Fruit fly (Drosophila melanogaster): Measurements from ENCODE around the gene Nak.

The Nak gene

dm6 chr2L:18948724-18949108 lies 19.8 kb downstream of the Nak start, which contains the start of gene CG10428:
Gene CG10428 (plus strand): TSS chr2L:18948884.
- no peak for TF ChIP-seq cic (GFP tag; optimal IDR thresholded peaks at IDR 0.05)
- TF ChIP-seq Crg-1 (GFP tag; optimal IDR thresholded peaks at IDR 0.05) = no peak
- TF ChIP-seq bab1 (GFP tag; optimal IDR thresholded peaks at IDR 0.05) = peak; percentile 8
- TF ChIP-seq cnc (optimal IDR thresholded peaks at IDR 0.05) = no peak
- TF ChIP-seq ovo (GFP tag; optimal IDR thresholded peaks at IDR 0.05) = no peak
- TF ChIP-seq CG1620 (GFP tag; optimal IDR thresholded peaks at IDR 0.05) = no peak

dm6 chr2L:18948065-18948723 lies 20.4 kb downstream of the Nak start:
- TF ChIP-seq toe (GFP tag; optimal IDR thresholded peaks at IDR 0.05) (no peak), Mnt (GFP tag; optimal IDR thresholded peaks at IDR 0.05) (no peak), CG7101 (tag; optimal IDR thresholded peaks at IDR 0.05) (peak; percentile 0), CG1620 (GFP tag; optimal IDR thresholded peaks at IDR 0.05) (no peak), kay (GFP tag; ENCODE audit: borderline replicate concordance) (no peak), tj (GFP tag; optimal IDR thresholded peaks at IDR 0.05) (peak; percentile 19), Hr96 (GFP tag; optimal IDR thresholded peaks at IDR 0.05) (no peak)

- peak; percentile 31 for TF ChIP-seq pad (GFP tag; optimal IDR thresholded peaks at IDR 0.05)
- TF ChIP-seq cic (GFP tag; optimal IDR thresholded peaks at IDR 0.05) = no peak
- no peak for TF ChIP-seq CG5204 (GFP tag; optimal IDR thresholded peaks at IDR 0.05)
- no peak for TF ChIP-seq Mnt (GFP tag; optimal IDR thresholded peaks at IDR 0.05)
These were observed 21.0 kb downstream of the Nak start for dm6 chr2L:18947515-18947998.

dm6 chr2L:18946636-18947514 lies 21.7 kb downstream of the Nak start:
- TF ChIP-seq cnc (optimal IDR thresholded peaks at IDR 0.05) = no peak
- TF ChIP-seq CG14711 (tag; optimal IDR thresholded peaks at IDR 0.05) = no peak
- no peak for TF ChIP-seq bab1 (GFP tag; optimal IDR thresholded peaks at IDR 0.05)
- no peak for TF ChIP-seq CG12768 (GFP tag; optimal IDR thresholded peaks at IDR 0.05)
- TF ChIP-seq CG7101 (tag; optimal IDR thresholded peaks at IDR 0.05) = no peak
- no peak for TF ChIP-seq kay (GFP tag; ENCODE audit: borderline replicate concordance)
- TF ChIP-seq CG11617 (GFP tag; optimal IDR thresholded peaks at IDR 0.05) = no peak
- no peak for TF ChIP-seq CG7045 (GFP tag; optimal IDR thresholded peaks at IDR 0.05)
- TF ChIP-seq pad (GFP tag; optimal IDR thresholded peaks at IDR 0.05) = no peak
- TF ChIP-seq tj (GFP tag; optimal IDR thresholded peaks at IDR 0.05) = no peak

- TF ChIP-seq Hr96 (GFP tag; optimal IDR thresholded peaks at IDR 0.05) (no peak), Crg-1 (GFP tag; optimal IDR thresholded peaks at IDR 0.05) (no peak), CG11617 (GFP tag; optimal IDR thresholded peaks at IDR 0.05) (no peak), cnc (optimal IDR thresholded peaks at IDR 0.05) (no peak), CG7045 (GFP tag; optimal IDR thresholded peaks at IDR 0.05) (no peak), CG33017 (tag; optimal IDR thresholded peaks at IDR 0.05) (no peak), CG5204 (GFP tag; optimal IDR thresholded peaks at IDR 0.05) (no peak), Clk (GFP tag; optimal IDR thresholded peaks at IDR 0.05) (no peak), CG12768 (GFP tag; optimal IDR thresholded peaks at IDR 0.05) (no peak), toe (GFP tag; optimal IDR thresholded peaks at IDR 0.05) (no peak), CG1620 (GFP tag; optimal IDR thresholded peaks at IDR 0.05) (no peak), CG14711 (tag; optimal IDR thresholded peaks at IDR 0.05) (no peak), cic (GFP tag; optimal IDR thresholded peaks at IDR 0.05) (no peak), tj (GFP tag; optimal IDR thresholded peaks at IDR 0.05) (no peak), kay (GFP tag; ENCODE audit: borderline replicate concordance) (no peak), pad (GFP tag; optimal IDR thresholded peaks at IDR 0.05) (no peak), bab1 (GFP tag; optimal IDR thresholded peaks at IDR 0.05) (no peak), CG7101 (tag; optimal IDR thresholded peaks at IDR 0.05) (no peak)
These were observed 22.6 kb downstream of the Nak start, which contains the start of gene CG46304 for dm6 chr2L:18945765-18946552. Gene CG46304 (plus strand): TSS chr2L:18946305.

- peak; percentile 21 for TF ChIP-seq bab1 (GFP tag; optimal IDR thresholded peaks at IDR 0.05)
- TF ChIP-seq cic (GFP tag; optimal IDR thresholded peaks at IDR 0.05) = peak; percentile 50
- TF ChIP-seq Mnt (GFP tag; optimal IDR thresholded peaks at IDR 0.05) = no peak
- no peak for TF ChIP-seq CG5204 (GFP tag; optimal IDR thresholded peaks at IDR 0.05)
- peak; percentile 21 for TF ChIP-seq CG1620 (GFP tag; optimal IDR thresholded peaks at IDR 0.05)
- TF ChIP-seq toe (GFP tag; optimal IDR thresholded peaks at IDR 0.05) = peak; percentile 23
- peak; percentile 66 for TF ChIP-seq CG12768 (GFP tag; optimal IDR thresholded peaks at IDR 0.05)
- TF ChIP-seq pad (GFP tag; optimal IDR thresholded peaks at IDR 0.05) = peak; percentile 36
- TF ChIP-seq tj (GFP tag; optimal IDR thresholded peaks at IDR 0.05) = peak; percentile 52
- no peak for TF ChIP-seq CG11617 (GFP tag; optimal IDR thresholded peaks at IDR 0.05)
These were observed 24.1 kb downstream of the Nak start for dm6 chr2L:18944175-18945012.
